Fruit fly (Drosophila melanogaster): Measurements from ENCODE around the gene CG31624.

The CG31624 gene

DNA sequence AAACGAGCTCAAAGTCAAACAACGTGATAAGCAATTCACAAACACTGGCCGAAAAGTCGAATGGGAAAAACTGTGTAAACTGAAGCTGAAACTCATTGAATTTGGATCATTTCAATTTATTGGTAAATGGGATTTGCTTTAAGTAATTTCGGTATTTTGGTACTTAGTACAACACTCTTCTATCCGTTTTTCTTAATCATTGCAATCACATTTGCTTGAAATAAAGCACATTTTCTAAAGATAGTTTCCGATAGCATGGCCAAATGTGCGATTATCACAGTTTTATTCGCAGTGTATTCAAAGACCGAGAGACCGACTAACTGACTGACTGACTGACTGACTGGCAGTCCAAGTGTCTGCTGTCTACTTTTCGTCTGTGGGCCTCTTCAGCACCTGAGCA lies 3.7 kb downstream of the CG31624 start (continued):
- no peak for TF ChIP-seq kni (GFP tag; optimal IDR thresholded peaks at IDR 0.05)
- TF ChIP-seq Side (GFP tag; optimal IDR thresholded peaks at IDR 0.05): no peak
- TF ChIP-seq dmrt99B (tag; optimal IDR thresholded peaks at IDR 0.05): peak; percentile 28
- no peak for TF ChIP-seq CG2116 (GFP tag; optimal IDR thresholded peaks at IDR 0.05)
- TF ChIP-seq odd (GFP tag; optimal IDR thresholded peaks at IDR 0.05): no peak
- TF ChIP-seq CG9876 (GFP tag; optimal IDR thresholded peaks at IDR 0.05): no peak
- TF ChIP-seq Dfd (GFP tag; optimal IDR thresholded peaks at IDR 0.05): no peak
- no peak for TF ChIP-seq CG13287 (GFP tag; IDR thresholded peaks at IDR 0.05; ENCODE audit: partially characterized antibody)
- TF ChIP-seq slou (GFP tag; optimal IDR thresholded peaks at IDR 0.05): no peak
- no peak for TF ChIP-seq CG4617 (GFP tag; optimal IDR thresholded peaks at IDR 0.05; ENCODE audit: borderline replicate concordance)
- TF ChIP-seq Kr (GFP tag; optimal IDR thresholded peaks at IDR 0.05): no peak
- TF ChIP-seq CG11560 (tag; IDR thresholded peaks at IDR 0.05): no peak
- no peak for TF ChIP-seq sc (optimal IDR thresholded peaks at IDR 0.05)
- no peak for TF ChIP-seq sc (GFP tag; optimal IDR thresholded peaks at IDR 0.05)
- TF ChIP-seq fu2 (GFP tag; optimal IDR thresholded peaks at IDR 0.05): no peak
- no peak for TF ChIP-seq Scr (GFP tag; IDR thresholded peaks at IDR 0.05; ENCODE audit: partially characterized antibody)
- TF ChIP-seq tna (GFP tag; IDR thresholded peaks at IDR 0.05; ENCODE audit: partially characterized antibody): no peak
- TF ChIP-seq CG13424 (tag; optimal IDR thresholded peaks at IDR 0.05): peak; percentile 15
- no peak for TF ChIP-seq Spps (tag; optimal IDR thresholded peaks at IDR 0.05)
- no peak for TF ChIP-seq CG3407 (GFP tag; optimal IDR thresholded peaks at IDR 0.05)
- no peak for TF ChIP-seq seq (GFP tag; IDR thresholded peaks at IDR 0.05)
- TF ChIP-seq crp (GFP tag; optimal IDR thresholded peaks at IDR 0.05): no peak
- no peak for TF ChIP-seq sima (GFP tag; optimal IDR thresholded peaks at IDR 0.05)
- TF ChIP-seq gce (GFP tag; IDR thresholded peaks at IDR 0.05): no peak
- no peak for TF ChIP-seq CG15073 (GFP tag; optimal IDR thresholded peaks at IDR 0.05)
- no peak for TF ChIP-seq Ets97D (GFP tag; optimal IDR thresholded peaks at IDR 0.05)
- TF ChIP-seq Abd-B (GFP tag; optimal IDR thresholded peaks at IDR 0.05): no peak
- TF ChIP-seq CG1233 (GFP tag; optimal IDR thresholded peaks at IDR 0.05): no peak
- no peak for TF ChIP-seq CG11695 (GFP tag; IDR thresholded peaks at IDR 0.05)
- TF ChIP-seq ranshi (GFP tag; IDR thresholded peaks at IDR 0.05): no peak
- TF ChIP-seq Six4 (GFP tag; optimal IDR thresholded peaks at IDR 0.05): no peak
- no peak for TF ChIP-seq CG11398 (GFP tag; optimal IDR thresholded peaks at IDR 0.05)
- TF ChIP-seq emc (GFP tag; optimal IDR thresholded peaks at IDR 0.05): no peak
- TF ChIP-seq CG9797 (GFP tag; optimal IDR thresholded peaks at IDR 0.05): no peak
- TF ChIP-seq E2f1 (GFP tag; IDR thresholded peaks at IDR 0.05): no peak
- TF ChIP-seq CG11696 (GFP tag; IDR thresholded peaks at IDR 0.05): no peak
- no peak for TF ChIP-seq CG5180 (GFP tag; optimal IDR thresholded peaks at IDR 0.05)
- TF ChIP-seq unc-4 (GFP tag; IDR thresholded peaks at IDR 0.05; ENCODE audit: partially characterized antibody): no peak
- TF ChIP-seq Camta (GFP tag; optimal IDR thresholded peaks at IDR 0.05): no peak
- TF ChIP-seq CG33557 (GFP tag; optimal IDR thresholded peaks at IDR 0.05): no peak
- peak; percentile 14; the same call in 1 of the 3 replicates for TF ChIP-seq dysf (GFP tag; IDR thresholded peaks at IDR 0.05)
- no peak for TF ChIP-seq lbe (GFP tag; optimal IDR thresholded peaks at IDR 0.05)
- no peak for TF ChIP-seq CG16863 (GFP tag; optimal IDR thresholded peaks at IDR 0.05)
- TF ChIP-seq toy (GFP tag; IDR thresholded peaks at IDR 0.05): no peak
- no peak for TF ChIP-seq bigmax (GFP tag; optimal IDR thresholded peaks at IDR 0.05)
- no peak for TF ChIP-seq sens-2 (GFP tag; IDR thresholded peaks at IDR 0.05)
- TF ChIP-seq nerfin-2 (GFP tag; IDR thresholded peaks at IDR 0.05; ENCODE audit: partially characterized antibody): no peak
- TF ChIP-seq CG7987 (GFP tag; optimal IDR thresholded peaks at IDR 0.05): no peak
- TF ChIP-seq chinmo (GFP tag; IDR thresholded peaks at IDR 0.05; ENCODE audit: partially characterized antibody): no peak
- TF ChIP-seq ac (GFP tag; optimal IDR thresholded peaks at IDR 0.05): no peak
- TF ChIP-seq en (GFP tag; optimal IDR thresholded peaks at IDR 0.05): no peak
- TF ChIP-seq CG14014 (GFP tag; IDR thresholded peaks at IDR 0.05): no peak
